Fruit fly (Drosophila melanogaster) S2 (cell line): ENCODE data around the gene DIP-beta.

ENCODE experiments used
- CG8478 ChIP-seq: fragments of >200 bp; optimal IDR thresholded peaks from 2 replicates; lab custom pipeline; 2018
- CTCF ChIP-seq, 2 experiments: fragments of >200 bp; optimal IDR thresholded peaks; 2 replicates each; lab custom pipeline; 2018

- TF ChIP-seq CG8478 (lab: Kevin White, UChicago) (no peak), CTCF (optimal IDR thresholded peaks at IDR 0.05; lab: Kevin White, UChicago) (no peak)
Observed at dm6 chrX:21388734-21389133, 68.8 kb downstream of the DIP-beta start, which contains the start of gene mst.
